Fruit fly (Drosophila melanogaster) whole organism, embryonic: ENCODE results near the gene CG43059.

ENCODE experiments used
- Atf3 ChIP-seq: fragments of 200-800 bp; sonication (Bioruptor generic); optimal IDR thresholded peaks from 3 replicates; lab custom pipeline; 2016; ENCODE audit warnings: missing biosample characterization, missing genetic modification characterization
- BEAF-32 ChIP-seq: fragments of 200-800 bp; sonication (Bioruptor generic); optimal IDR thresholded peaks from 3 replicates; lab custom pipeline; 2017; ENCODE audit warnings: missing biosample characterization, missing genetic modification characterization, mild to moderate bottlenecking, moderate library complexity, missing genetic modification reagents
- C15 ChIP-seq: fragments of 200-800 bp; sonication (Bioruptor generic); IDR thresholded peaks from 3 replicates; pipeline ENCODE4 v1.3.6; 2022; ENCODE audit warnings: missing biosample characterization, missing genetic modification characterization
- CG11723 ChIP-seq: fragments of 200-800 bp; sonication (Bioruptor generic); optimal IDR thresholded peaks from 2 replicates; lab custom pipeline; 2017; ENCODE audit warnings: missing biosample characterization, mild to moderate bottlenecking, missing genetic modification characterization
- CG13123 ChIP-seq: fragments of 200-800 bp; sonication (Bioruptor generic); optimal IDR thresholded peaks from 2 replicates; lab custom pipeline; 2016; ENCODE audit warnings: missing biosample characterization, missing genetic modification characterization
- CG15479 ChIP-seq: fragments of 200-800 bp; sonication (Bioruptor generic); optimal IDR thresholded peaks from 3 replicates; lab custom pipeline; 2019; ENCODE audit warnings: missing biosample characterization, mild to moderate bottlenecking, missing genetic modification characterization, moderate library complexity
- CG17568 ChIP-seq: fragments of 200-800 bp; sonication (Bioruptor generic); optimal IDR thresholded peaks from 2 replicates; lab custom pipeline; 2018; ENCODE audit warnings: missing biosample characterization, mild to moderate bottlenecking, missing genetic modification characterization, moderate library complexity
- CG18011 ChIP-seq: fragments of 200-800 bp; sonication (Bioruptor generic); optimal IDR thresholded peaks from 2 replicates; lab custom pipeline; 2017; ENCODE audit warnings: missing biosample characterization, missing genetic modification characterization, mild to moderate bottlenecking, moderate library complexity, missing genotype
- CG30431 ChIP-seq: fragments of 200-800 bp; sonication (Bioruptor generic); optimal IDR thresholded peaks from 2 replicates; lab custom pipeline; 2017; ENCODE audit warnings: missing biosample characterization, missing genetic modification characterization
- CG31224 ChIP-seq: fragments of 200-800 bp; sonication (Bioruptor generic); IDR thresholded peaks from 2 replicates; pipeline ENCODE4 v1.3.6; 2022; ENCODE audit warnings: missing biosample characterization, missing genetic modification characterization
- CG33557 ChIP-seq: fragments of 200-800 bp; sonication (Bioruptor generic); optimal IDR thresholded peaks from 2 replicates; lab custom pipeline; 2019; ENCODE audit warnings: missing biosample characterization, mild to moderate bottlenecking, missing genetic modification characterization, moderate library complexity
- CG4617 ChIP-seq: fragments of 200-800 bp; sonication (Bioruptor generic); optimal IDR thresholded peaks from 3 replicates; lab custom pipeline; 2016; ENCODE audit warnings: missing biosample characterization, missing genetic modification characterization, borderline replicate concordance
- CG6689 ChIP-seq: fragments of 200-800 bp; sonication (Bioruptor generic); IDR thresholded peaks from 2 replicates; pipeline ENCODE4 v1.3.6; 2022; ENCODE audit warnings: missing biosample characterization, missing genetic modification characterization
- CG6791 ChIP-seq: fragments of 200-800 bp; sonication (Bioruptor generic); IDR thresholded peaks from 3 replicates; pipeline ENCODE4 v1.3.6; 2022; ENCODE audit warnings: missing biosample characterization, missing genetic modification characterization; ENCODE audit not compliant: partially characterized antibody
- CG6854 ChIP-seq: fragments of 200-800 bp; sonication (Bioruptor generic); optimal IDR thresholded peaks from 3 replicates; lab custom pipeline; 2017; ENCODE audit warnings: missing biosample characterization, mild to moderate bottlenecking, missing genetic modification characterization
- CG7928 ChIP-seq: fragments of 200-800 bp; sonication (Bioruptor generic); optimal IDR thresholded peaks from 2 replicates; lab custom pipeline; 2017; ENCODE audit warnings: missing biosample characterization, mild to moderate bottlenecking, missing genetic modification characterization
- CG8359 ChIP-seq: fragments of 200-800 bp; sonication (Bioruptor generic); optimal IDR thresholded peaks from 2 replicates; lab custom pipeline; 2017; ENCODE audit warnings: missing biosample characterization, mild to moderate bottlenecking, missing genetic modification characterization, borderline replicate concordance
- CG9437 ChIP-seq: fragments of 200-800 bp; sonication (Bioruptor generic); optimal IDR thresholded peaks from 2 replicates; lab custom pipeline; 2018; ENCODE audit warnings: missing biosample characterization, mild to moderate bottlenecking, missing genetic modification characterization
- CG9876 ChIP-seq: fragments of 200-800 bp; sonication (Bioruptor generic); optimal IDR thresholded peaks from 2 replicates; lab custom pipeline; 2016; ENCODE audit warnings: missing biosample characterization, missing genetic modification characterization
- D ChIP-seq, 2 experiments: fragments of 200-800 bp in 1 of 2; fragments of >200 bp in 1 of 2; sonication (Bioruptor generic) in 1 of 2; optimal IDR thresholded peaks; 2 replicates in 1 of 2; 3 replicates in 1 of 2; lab custom pipeline; 2017; ENCODE audit warnings: mild to moderate bottlenecking in 1 of 2, missing biosample characterization in 1 of 2, missing genetic modification characterization in 1 of 2, missing genetic modification reagents in 1 of 2
- Dbx ChIP-seq: fragments of 200-800 bp; sonication (Bioruptor generic); IDR thresholded peaks from 3 replicates; pipeline ENCODE4 v1.3.6; 2022; ENCODE audit warnings: missing biosample characterization, missing genetic modification characterization
- Dfd ChIP-seq, 2 experiments: fragments of >200 bp; optimal IDR thresholded peaks; 2 replicates each; lab custom pipeline; 2017; ENCODE audit warnings: missing biosample characterization in 2 of 2, missing genetic modification characterization in 2 of 2
- Doc3 ChIP-seq: fragments of 200-800 bp; sonication (Bioruptor generic); IDR thresholded peaks from 3 replicates; pipeline ENCODE4 v1.3.6; 2022; ENCODE audit warnings: missing biosample characterization, missing genetic modification characterization; ENCODE audit not compliant: partially characterized antibody
- Drgx ChIP-seq: fragments of 200-800 bp; sonication (Bioruptor generic); IDR thresholded peaks from 2 replicates; pipeline ENCODE4 v1.3.6; 2022; ENCODE audit warnings: missing biosample characterization, missing genetic modification characterization
- ERR ChIP-seq: fragments of 200-800 bp; sonication (Bioruptor generic); optimal IDR thresholded peaks from 2 replicates; lab custom pipeline; 2016; ENCODE audit warnings: missing biosample characterization, missing genetic modification characterization
- Ets65A ChIP-seq: fragments of 200-800 bp; sonication (Bioruptor generic); peaks from one replicate; lab custom pipeline; 2016; ENCODE audit warnings: missing biosample characterization, missing genetic modification characterization
- Hr78 ChIP-seq, 2 experiments: fragments of 200-800 bp in 1 of 2; fragments of >200 bp in 1 of 2; sonication (Bioruptor generic) in 1 of 2; optimal IDR thresholded peaks; 2 replicates each; lab custom pipeline; 2017 to 2019; ENCODE audit warnings: missing biosample characterization in 2 of 2, missing genetic modification characterization in 2 of 2, mild to moderate bottlenecking in 1 of 2, moderate library complexity in 1 of 2
- MESR4 ChIP-seq: fragments of 200-800 bp; sonication (Bioruptor generic); optimal IDR thresholded peaks from 2 replicates; lab custom pipeline; 2018; ENCODE audit warnings: missing biosample characterization, mild to moderate bottlenecking, missing genetic modification characterization, moderate library complexity
- Nf-YC ChIP-seq: fragments of 200-800 bp; optimal IDR thresholded peaks from 3 replicates; lab custom pipeline; 2019; ENCODE audit warnings: missing biosample characterization, mild to moderate bottlenecking, missing genetic modification characterization, moderate library complexity
- Sry-β ChIP-seq: fragments of 200-800 bp; sonication (Bioruptor generic); optimal IDR thresholded peaks from 2 replicates; lab custom pipeline; 2018; ENCODE audit warnings: missing biosample characterization, mild to moderate bottlenecking, missing genetic modification characterization, moderate library complexity
- ato ChIP-seq: fragments of 200-800 bp; sonication (Bioruptor generic); IDR thresholded peaks from 2 replicates; pipeline ENCODE4 v1.3.6; 2022; ENCODE audit warnings: missing biosample characterization, missing genetic modification characterization; ENCODE audit not compliant: partially characterized antibody
- gce ChIP-seq: fragments of 200-800 bp; sonication (Bioruptor generic); IDR thresholded peaks from 3 replicates; pipeline ENCODE4 v1.3.6; 2022; ENCODE audit warnings: missing biosample characterization, missing genetic modification characterization
- gfzf ChIP-seq: fragments of 200-800 bp; sonication (Bioruptor generic); optimal IDR thresholded peaks from 2 replicates; lab custom pipeline; 2016; ENCODE audit warnings: missing biosample characterization, mild to moderate bottlenecking, missing genetic modification characterization, moderate library complexity
- grau ChIP-seq: fragments of 200-800 bp; optimal IDR thresholded peaks from 3 replicates; lab custom pipeline; 2019; ENCODE audit warnings: missing biosample characterization, mild to moderate bottlenecking, missing genetic modification characterization, moderate library complexity
- insv ChIP-seq, 2 experiments: fragments of 200-800 bp; sonication (Bioruptor generic); optimal IDR thresholded peaks; 3 replicates each; lab custom pipeline; 2016 to 2018; ENCODE audit warnings: missing biosample characterization in 2 of 2, missing genetic modification characterization in 2 of 2
- jigr1 ChIP-seq: fragments of 200-800 bp; sonication (Bioruptor generic); IDR thresholded peaks from 3 replicates; pipeline ENCODE4 v1.3.6; 2022; ENCODE audit warnings: missing biosample characterization, missing genetic modification characterization
- maf-S ChIP-seq: fragments of 200-800 bp; sonication (Bioruptor generic); optimal IDR thresholded peaks from 2 replicates; lab custom pipeline; 2016; ENCODE audit warnings: missing biosample characterization, missing genetic modification characterization
- mam ChIP-seq: fragments of 200-800 bp; sonication (Bioruptor generic); optimal IDR thresholded peaks from 3 replicates; lab custom pipeline; 2016; ENCODE audit warnings: missing biosample characterization, missing genetic modification characterization
- mld ChIP-seq: fragments of 200-800 bp; sonication (Bioruptor generic); IDR thresholded peaks from 3 replicates; pipeline ENCODE4 v1.3.6; 2022; ENCODE audit warnings: missing biosample characterization, missing genetic modification characterization; ENCODE audit not compliant: partially characterized antibody
- nerfin-2 ChIP-seq: fragments of 200-800 bp; sonication (Bioruptor generic); IDR thresholded peaks from 2 replicates; pipeline ENCODE4 v1.3.6; 2022; ENCODE audit warnings: missing biosample characterization, missing genetic modification characterization; ENCODE audit not compliant: partially characterized antibody
- nom ChIP-seq: fragments of 200-800 bp; sonication (Bioruptor generic); optimal IDR thresholded peaks from 2 replicates; lab custom pipeline; 2017; ENCODE audit warnings: missing biosample characterization, missing genetic modification characterization, mild to moderate bottlenecking, moderate library complexity, missing genetic modification reagents
- pzg ChIP-seq: fragments of 200-800 bp; sonication (Bioruptor generic); optimal IDR thresholded peaks from 3 replicates; lab custom pipeline; 2018; ENCODE audit warnings: missing biosample characterization, mild to moderate bottlenecking, missing genetic modification characterization, moderate library complexity
- rib ChIP-seq: fragments of 200-800 bp; sonication (Bioruptor generic); IDR thresholded peaks from 2 replicates; pipeline ENCODE4 v1.3.6; 2022; ENCODE audit warnings: missing biosample characterization, missing genetic modification characterization
- sens ChIP-seq: fragments of 200-800 bp; sonication (Bioruptor generic); peaks from one replicate; lab custom pipeline; 2016; ENCODE audit warnings: missing biosample characterization, missing genetic modification characterization
- zf30C ChIP-seq: fragments of 200-800 bp; sonication (Bioruptor generic); optimal IDR thresholded peaks from 3 replicates; lab custom pipeline; 2018; ENCODE audit warnings: missing biosample characterization, mild to moderate bottlenecking, missing genetic modification characterization
- zfh1 ChIP-seq: fragments of 200-800 bp; sonication (Bioruptor generic); IDR thresholded peaks from 3 replicates; pipeline ENCODE4 v1.3.6; 2022; ENCODE audit warnings: missing biosample characterization, missing genetic modification characterization

The CG43059 gene

DNA sequence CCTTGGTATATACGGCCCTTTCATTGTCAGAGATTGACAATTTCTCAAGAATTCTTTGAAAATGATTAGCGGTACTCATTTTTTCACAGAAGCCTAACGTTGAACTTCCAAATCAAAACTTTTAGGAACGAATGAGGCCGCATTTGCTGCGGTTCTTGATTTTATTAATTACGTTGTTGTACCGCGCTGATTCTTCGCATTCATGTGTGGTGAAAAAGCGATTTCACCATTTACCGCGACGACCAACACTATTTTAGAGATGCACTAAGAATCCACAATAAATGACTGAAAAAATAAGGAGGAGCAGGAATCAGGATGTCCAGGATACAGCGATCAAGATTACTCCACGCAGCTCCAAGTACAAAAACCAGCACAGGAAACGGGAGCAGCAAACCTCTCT lies 14.9 kb downstream of the CG43059 start, which contains the start of the genes CG7194 and Sbp2 (continued):
- peak; percentile 20 for TF ChIP-seq CG4617
- TF ChIP-seq pzg, result peak; percentile 28
- no peak for TF ChIP-seq CG9876 (GFP tag; lab: Kevin White, UChicago)
- no peak for TF ChIP-seq D (optimal IDR thresholded peaks at IDR 0.05; lab: Kevin White, UChicago)
- no peak for TF ChIP-seq D (GFP tag; optimal IDR thresholded peaks at IDR 0.05; lab: Kevin White, UChicago)
- TF ChIP-seq nom, result peak; percentile 1
- no peak for TF ChIP-seq grau (tag; lab: Kevin White, UChicago)
- no peak for TF ChIP-seq sens (GFP tag; lab: Kevin White, UChicago)
- no peak for TF ChIP-seq rib (GFP tag; lab: Robert Waterston, UW)
- TF ChIP-seq Atf3 (GFP tag; lab: Kevin White, UChicago), result no peak
- TF ChIP-seq CG8359 (GFP tag; lab: Kevin White, UChicago), result no peak
- TF ChIP-seq CG33557, result no peak
- TF ChIP-seq gfzf (GFP tag; lab: Kevin White, UChicago), result peak; percentile 16
- no peak for TF ChIP-seq CG17568 (GFP tag; lab: Kevin White, UChicago)
- TF ChIP-seq BEAF-32 (GFP tag; lab: Kevin White, UChicago), result peak; percentile 32
- TF ChIP-seq Hr78 (GFP tag; optimal IDR thresholded peaks at IDR 0.05; lab: Kevin White, UChicago), result no peak
- TF ChIP-seq Dfd (GFP tag; optimal IDR thresholded peaks at IDR 0.05; lab: Kevin White, UChicago), result no peak
- TF ChIP-seq nerfin-2 (GFP tag; lab: Robert Waterston, UW), result no peak
- no peak for TF ChIP-seq Drgx (GFP tag; lab: Robert Waterston, UW)
- no peak for TF ChIP-seq CG31224
- TF ChIP-seq CG9437, result peak; percentile 65
- no peak for TF ChIP-seq mam (GFP tag; lab: Kevin White, UChicago)
- TF ChIP-seq Ets65A (GFP tag; lab: Kevin White, UChicago), result no peak
- TF ChIP-seq Sry-β (GFP tag; lab: Kevin White, UChicago), result peak; percentile 44
- peak; percentile 47 for TF ChIP-seq MESR4 (GFP tag; lab: Kevin White, UChicago)
- no peak for TF ChIP-seq Doc3 (GFP tag; lab: Robert Waterston, UW)

DNA sequence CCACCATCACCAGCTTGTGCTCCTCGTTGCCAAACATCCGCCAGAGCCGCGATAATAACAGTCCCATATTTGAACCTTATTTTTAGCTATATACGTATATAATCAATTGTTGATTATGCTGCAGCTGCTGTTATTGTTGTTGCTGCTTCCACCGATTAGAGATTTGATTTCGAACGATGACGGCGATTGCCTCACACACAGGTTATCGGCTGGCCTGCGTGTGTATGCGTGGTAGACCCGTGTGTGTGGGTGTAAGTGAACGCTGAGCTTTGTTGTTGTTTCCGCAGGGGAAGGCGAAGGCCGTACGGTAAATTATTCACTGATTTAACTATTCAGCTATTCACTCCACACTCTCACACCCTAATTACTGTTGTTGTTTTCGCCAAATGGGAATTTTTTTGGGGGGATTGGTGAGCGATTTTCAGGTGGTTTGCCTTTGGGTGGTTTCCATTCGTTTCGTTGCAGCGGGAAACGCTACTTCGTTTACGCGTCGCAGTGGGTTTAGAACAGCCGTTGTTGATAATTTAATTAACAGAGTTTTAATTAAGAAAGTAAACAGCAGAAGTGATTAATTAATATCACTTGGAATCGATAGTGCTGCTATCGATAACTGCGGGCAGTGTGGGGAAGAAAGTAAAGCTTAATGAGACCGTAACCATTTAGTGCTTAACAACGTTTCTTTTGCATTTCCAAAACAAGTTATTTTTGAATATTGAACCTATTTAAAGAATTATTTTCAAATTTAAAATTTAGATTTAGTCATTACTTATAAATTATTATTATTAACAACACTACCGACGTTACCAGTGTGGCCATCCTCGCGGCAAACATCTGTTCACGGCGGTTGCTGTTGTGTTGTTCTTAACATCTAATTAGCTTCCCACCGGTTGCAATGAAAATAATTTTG lies 19.3 kb downstream of the CG43059 start, which contains the start of the genes Arl5 and CG13671:
Gene Arl5 (minus strand): TSS at position 616 of the 907 bp plus-strand sequence.
Gene CG13671 (plus strand): TSS at position 841 of the 907 bp plus-strand sequence.
- TF ChIP-seq ato (GFP tag; lab: Robert Waterston, UW), result peak; percentile 64
- peak; percentile 37 for TF ChIP-seq Nf-YC
- peak; percentile 85 for TF ChIP-seq zfh1 (GFP tag; lab: Robert Waterston, UW)
- no peak for TF ChIP-seq CG6854
- TF ChIP-seq mld, result 0 out of 3 replicates have a peak, but pooled peaks have one; percentile 56
- peak; percentile 75 for TF ChIP-seq CG6689 (GFP tag; lab: Robert Waterston, UW)
- peak; percentile 55 for TF ChIP-seq maf-S (GFP tag; lab: Kevin White, UChicago)
- peak in 1 of 2 experiments; percentile 11 for TF ChIP-seq insv (GFP tag; optimal IDR thresholded peaks at IDR 0.05; lab: Kevin White, UChicago)
- TF ChIP-seq CG7928, result peak; percentile 47
- TF ChIP-seq CG15479 (GFP tag; lab: Kevin White, UChicago), result no peak
- no peak for TF ChIP-seq zf30C (GFP tag; lab: Kevin White, UChicago)
- TF ChIP-seq CG6791, result peak; percentile 73
- TF ChIP-seq Dbx (GFP tag; lab: Robert Waterston, UW), result peak; percentile 85
- TF ChIP-seq CG11723, result peak; percentile 45
- peak; percentile 13 for TF ChIP-seq ERR (GFP tag; lab: Kevin White, UChicago)
- peak; percentile 61 for TF ChIP-seq CG30431 (GFP tag; lab: Kevin White, UChicago)
- peak; percentile 70 for TF ChIP-seq Drgx (GFP tag; lab: Robert Waterston, UW)
- TF ChIP-seq gce (GFP tag; lab: Robert Waterston, UW), result 0 out of 3 replicates have a peak, but pooled peaks have one; percentile 25
- TF ChIP-seq C15 (GFP tag; lab: Robert Waterston, UW), result peak; percentile 64; the same call in 1 of the 3 replicates
- TF ChIP-seq CG18011, result peak; percentile 72
- no peak for TF ChIP-seq jigr1 (GFP tag; lab: Robert Waterston, UW)
- TF ChIP-seq nerfin-2 (GFP tag; lab: Robert Waterston, UW), result no peak; the same call in 1 of the 2 replicates
- peak; percentile 83 for TF ChIP-seq CG13123 (GFP tag; lab: Kevin White, UChicago)
